Worm (Caenorhabditis elegans): ENCODE measurements around the gene B0353.1.

ce11 chrIII:549231-549630 lies 6.5 kb upstream of the B0353.1 start:
- TF ChIP-seq nhr-67 (tag; optimal IDR thresholded peaks at IDR 0.05) (no peak), mml-1 (tag; optimal IDR thresholded peaks at IDR 0.05) (no peak), nhr-77 (tag; optimal IDR thresholded peaks at IDR 0.05) (no peak)
